Worm (Caenorhabditis elegans) whole organism, late embryonic: ENCODE results near the gene abhd-3.2.

ENCODE experiments used
- C38D4.7 ChIP-seq: fragments of 200-800 bp; sonication (Bioruptor generic); optimal IDR thresholded peaks from 2 replicates; lab custom pipeline; 2018; ENCODE audit warnings: mild to moderate bottlenecking, missing genetic modification characterization, moderate library complexity, missing compliant biosample characterization
- K02D7.2 ChIP-seq: sonication (generic microtip); optimal IDR thresholded peaks from 2 replicates; lab custom pipeline; 2017; ENCODE audit warnings: mild to moderate bottlenecking, missing genetic modification characterization, missing compliant biosample characterization
- K09A11.1 ChIP-seq: sonication (generic microtip); optimal IDR thresholded peaks from 2 replicates; lab custom pipeline; 2017; ENCODE audit warnings: antibody characterized with exemption, mild to moderate bottlenecking, missing genetic modification characterization, missing compliant biosample characterization; ENCODE audit not compliant: insufficient read depth
- Y22D7AL.16 ChIP-seq: sonication (generic microtip); optimal IDR thresholded peaks from 2 replicates; lab custom pipeline; 2016; ENCODE audit warnings: missing genetic modification characterization, missing compliant biosample characterization
- ama-1 ChIP-seq: fragments of 150-350 bp; optimal IDR thresholded peaks from 2 replicates; lab custom pipeline; 2014
- ceh-14 ChIP-seq: sonication (generic microtip); optimal IDR thresholded peaks from 2 replicates; lab custom pipeline; 2016; ENCODE audit warnings: missing genotype, missing genetic modification characterization, missing compliant biosample characterization
- ceh-19 ChIP-seq: fragments of 200-800 bp; sonication (Bioruptor generic); optimal IDR thresholded peaks from 2 replicates; lab custom pipeline; 2018; ENCODE audit warnings: mild to moderate bottlenecking, missing genetic modification characterization, missing compliant biosample characterization
- ceh-22 ChIP-seq: sonication (generic microtip); optimal IDR thresholded peaks from 2 replicates; lab custom pipeline; 2017; ENCODE audit warnings: missing biosample characterization, missing genetic modification characterization
- ceh-24 ChIP-seq: sonication (generic microtip); optimal IDR thresholded peaks from 2 replicates; lab custom pipeline; 2016; ENCODE audit warnings: mild to moderate bottlenecking, missing genetic modification characterization, missing compliant biosample characterization
- ceh-30 ChIP-seq: fragments of 150-350 bp; optimal IDR thresholded peaks from 2 replicates; lab custom pipeline; 2014; ENCODE audit warnings: missing biosample characterization, missing genetic modification characterization
- ceh-31 ChIP-seq: sonication (generic microtip); optimal IDR thresholded peaks from 2 replicates; lab custom pipeline; 2016; ENCODE audit warnings: missing genetic modification characterization, missing compliant biosample characterization
- ceh-34 ChIP-seq: sonication (generic microtip); optimal IDR thresholded peaks from 2 replicates; lab custom pipeline; 2016; ENCODE audit warnings: mild to moderate bottlenecking, missing genetic modification characterization, missing compliant biosample characterization
- ceh-48 ChIP-seq: sonication (generic microtip); optimal IDR thresholded peaks from 2 replicates; lab custom pipeline; 2016; ENCODE audit warnings: missing genetic modification characterization, inconsistent platforms, missing compliant biosample characterization
- ceh-6 ChIP-seq: fragments of 200-800 bp; sonication (Bioruptor generic); optimal IDR thresholded peaks from 2 replicates; lab custom pipeline; 2018; ENCODE audit warnings: mild to moderate bottlenecking, missing genetic modification characterization, missing compliant biosample characterization
- che-1 ChIP-seq: sonication (generic microtip); optimal IDR thresholded peaks from 2 replicates; lab custom pipeline; 2016; ENCODE audit warnings: mild to moderate bottlenecking, missing genetic modification characterization, missing compliant biosample characterization
- dmd-4 ChIP-seq: sonication (generic microtip); optimal IDR thresholded peaks from 2 replicates; lab custom pipeline; 2016; ENCODE audit warnings: borderline replicate concordance, missing genetic modification characterization, missing compliant biosample characterization
- elt-2 ChIP-seq: sonication (generic microtip); optimal IDR thresholded peaks from 2 replicates; lab custom pipeline; 2016; ENCODE audit warnings: missing genetic modification reagents, missing genetic modification characterization, missing compliant biosample characterization
- fkh-10 ChIP-seq: fragments of 150-350 bp; optimal IDR thresholded peaks from 2 replicates; lab custom pipeline; 2014; ENCODE audit warnings: missing biosample characterization, missing genetic modification reagents, missing genetic modification characterization
- gmeb-2 ChIP-seq: sonication (generic microtip); optimal IDR thresholded peaks from 2 replicates; lab custom pipeline; 2016; ENCODE audit warnings: missing genetic modification characterization, inconsistent platforms, missing compliant biosample characterization
- hlh-13 ChIP-seq: fragments of 200-800 bp; sonication (Bioruptor generic); optimal IDR thresholded peaks from 2 replicates; lab custom pipeline; 2018; ENCODE audit warnings: mild to moderate bottlenecking, missing genetic modification characterization, missing compliant biosample characterization
- hlh-30 ChIP-seq: sonication (generic microtip); optimal IDR thresholded peaks from 2 replicates; lab custom pipeline; 2017; ENCODE audit warnings: antibody characterized with exemption, missing genetic modification characterization, missing compliant biosample characterization; ENCODE audit not compliant: insufficient read depth
- hlh-6 ChIP-seq: sonication (generic microtip); optimal IDR thresholded peaks from 2 replicates; lab custom pipeline; 2016; ENCODE audit warnings: missing genotype, missing genetic modification characterization, missing compliant biosample characterization
- hlh-8 ChIP-seq: sonication (generic microtip); optimal IDR thresholded peaks from 2 replicates; lab custom pipeline; 2016; ENCODE audit warnings: missing genotype, missing genetic modification characterization, missing compliant biosample characterization
- lim-6 ChIP-seq: sonication (generic microtip); optimal IDR thresholded peaks from 2 replicates; lab custom pipeline; 2016; ENCODE audit warnings: missing genetic modification characterization, missing compliant biosample characterization
- mec-3 ChIP-seq: sonication (generic microtip); optimal IDR thresholded peaks from 2 replicates; lab custom pipeline; 2016; ENCODE audit warnings: borderline replicate concordance, missing genetic modification characterization, missing compliant biosample characterization
- nhr-11 ChIP-seq: fragments of 150-350 bp; optimal IDR thresholded peaks from 2 replicates; lab custom pipeline; 2014; ENCODE audit warnings: missing biosample characterization, missing genetic modification characterization
- nhr-232 ChIP-seq: sonication (generic microtip); optimal IDR thresholded peaks from 2 replicates; lab custom pipeline; 2016; ENCODE audit warnings: missing genetic modification characterization, missing compliant biosample characterization
- npax-4 ChIP-seq: sonication (generic microtip); optimal IDR thresholded peaks from 2 replicates; lab custom pipeline; 2016; ENCODE audit warnings: missing genetic modification characterization, missing compliant biosample characterization
- odd-2 ChIP-seq: sonication (generic microtip); optimal IDR thresholded peaks from 2 replicates; lab custom pipeline; 2017; ENCODE audit warnings: antibody characterized with exemption, mild to moderate bottlenecking, missing genetic modification characterization, missing compliant biosample characterization
- pat-9 ChIP-seq: fragments of 200-800 bp; sonication (Bioruptor generic); optimal IDR thresholded peaks from 2 replicates; lab custom pipeline; 2018; ENCODE audit warnings: mild to moderate bottlenecking, missing genetic modification characterization, moderate library complexity, missing compliant biosample characterization
- pax-1 ChIP-seq: fragments of 150-350 bp; optimal IDR thresholded peaks from 2 replicates; lab custom pipeline; 2014; ENCODE audit warnings: missing biosample characterization, missing genetic modification characterization
- pha-2 ChIP-seq: sonication (generic microtip); optimal IDR thresholded peaks from 2 replicates; lab custom pipeline; 2017; ENCODE audit warnings: mild to moderate bottlenecking, missing genetic modification characterization, missing compliant biosample characterization
- pha-4 ChIP-seq: fragments of 150-350 bp; optimal IDR thresholded peaks from 2 replicates; lab custom pipeline; 2018; ENCODE audit warnings: missing biosample characterization, missing genetic modification reagents, missing genetic modification characterization
- pros-1 ChIP-seq: fragments of 150-350 bp; optimal IDR thresholded peaks from 2 replicates; lab custom pipeline; 2014; ENCODE audit warnings: missing biosample characterization, missing genetic modification reagents, missing genetic modification characterization
- ref-2 ChIP-seq: sonication (generic microtip); optimal IDR thresholded peaks from 2 replicates; lab custom pipeline; 2016; ENCODE audit warnings: missing genetic modification characterization, missing compliant biosample characterization
- rnt-1 ChIP-seq: sonication (generic microtip); optimal IDR thresholded peaks from 2 replicates; lab custom pipeline; 2016; ENCODE audit warnings: missing genetic modification characterization, missing compliant biosample characterization
- sdc-2 ChIP-seq: sonication (generic microtip); optimal IDR thresholded peaks from 2 replicates; lab custom pipeline; 2016; ENCODE audit warnings: missing genotype, missing genetic modification characterization, missing compliant biosample characterization
- sox-2 ChIP-seq: fragments of 200-800 bp; sonication (Bioruptor generic); IDR thresholded peaks from 2 replicates; pipeline ENCODE4 v1.3.6; 2022; ENCODE audit warnings: missing genetic modification reagents, missing genetic modification characterization, missing compliant biosample characterization
- tbx-2 ChIP-seq: sonication (generic microtip); optimal IDR thresholded peaks from 2 replicates; lab custom pipeline; 2016; ENCODE audit warnings: missing genetic modification characterization, missing compliant biosample characterization
- tbx-7 ChIP-seq: sonication (generic microtip); optimal IDR thresholded peaks from 2 replicates; lab custom pipeline; 2016; ENCODE audit warnings: missing genotype, missing genetic modification characterization, missing compliant biosample characterization
- ttx-3 ChIP-seq: sonication (generic microtip); optimal IDR thresholded peaks from 2 replicates; lab custom pipeline; 2016; ENCODE audit warnings: missing genetic modification reagents, missing genetic modification characterization, missing compliant biosample characterization
- unc-3 ChIP-seq, 2 experiments: fragments of 200-800 bp in 1 of 2; sonication (Bioruptor generic) in 1 of 2; sonication (generic microtip) in 1 of 2; conservative IDR thresholded peaks in 1 of 2; optimal IDR thresholded peaks in 1 of 2; 2 replicates each; pipeline versions ENCODE4 v1.3.6 to Lab custom; 2016 to 2022; ENCODE audit warnings: missing compliant biosample characterization in 2 of 2, missing genetic modification characterization in 2 of 2, missing genetic modification reagents in 1 of 2
- unc-42 ChIP-seq: sonication (generic microtip); optimal IDR thresholded peaks from 2 replicates; lab custom pipeline; 2016; ENCODE audit warnings: missing genotype, missing genetic modification characterization, missing compliant biosample characterization
- unc-86 ChIP-seq: sonication (generic microtip); optimal IDR thresholded peaks from 2 replicates; lab custom pipeline; 2016; ENCODE audit warnings: missing genetic modification characterization, missing compliant biosample characterization
- zip-5 ChIP-seq: sonication (generic microtip); optimal IDR thresholded peaks from 2 replicates; lab custom pipeline; 2016; ENCODE audit warnings: missing genetic modification characterization, missing compliant biosample characterization

Gene abhd-3.2

ce11 chrX:963171-963570 is 14.6 kb downstream of the abhd-3.2 start, which contains the start of gene ncs-1:
Gene ncs-1, minus strand, starts transcription at chrX:963271.
- TF ChIP-seq K02D7.2 (tag; lab: Kevin White, UChicago) (no peak), pax-1 (no peak)

DNA sequence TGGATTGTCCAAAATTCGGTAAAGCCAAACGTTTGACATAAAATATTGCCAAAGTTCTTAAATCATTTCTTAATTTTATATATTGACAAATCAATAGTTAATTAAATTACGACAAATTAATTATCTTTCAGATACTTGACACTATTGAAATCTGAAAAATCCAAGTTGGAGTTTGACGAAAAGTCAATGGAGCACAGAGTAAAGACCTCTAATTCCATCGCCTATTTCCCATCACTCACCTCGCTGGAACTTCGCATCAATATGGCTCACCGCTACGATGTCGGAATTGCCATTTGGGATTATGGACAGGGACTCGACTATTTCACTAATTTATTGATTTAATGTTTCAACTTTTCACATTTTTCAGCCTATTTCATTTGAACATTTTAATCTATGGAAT is 17.7 kb downstream of the abhd-3.2 start:
- no peak for TF ChIP-seq mec-3 (tag; lab: Kevin White, UChicago)
- no peak for TF ChIP-seq rnt-1 (tag; lab: Kevin White, UChicago)
- TF ChIP-seq, all 69 proteins: peak for 0

- TF ChIP-seq rnt-1 (tag; lab: Kevin White, UChicago) (no peak), sdc-2 (no peak), nhr-11 (tag; lab: Kevin White, UChicago) (no peak), gmeb-2 (no peak), pax-1 (no peak), ceh-19 (GFP tag; lab: Kevin White, UChicago) (no peak), ceh-31 (no peak), hlh-8 (no peak), dmd-4 (tag; lab: Kevin White, UChicago) (no peak), unc-86 (tag; lab: Kevin White, UChicago) (no peak), npax-4 (tag; lab: Kevin White, UChicago) (no peak)
Observed at ce11 chrX:957581-957980, 20.2 kb downstream of the abhd-3.2 start, which contains the start of gene chil-10. Gene chil-10, plus strand, starts transcription at chrX:957881.

- TF ChIP-seq nhr-11 (tag; lab: Kevin White, UChicago): no peak
- TF ChIP-seq Y22D7AL.16 (tag; lab: Kevin White, UChicago): no peak
- TF ChIP-seq pha-2: no peak
- TF ChIP-seq ttx-3 (tag; lab: Kevin White, UChicago): no peak
- no peak for TF ChIP-seq lim-6 (tag; lab: Kevin White, UChicago)
- TF ChIP-seq ama-1 (lab: Kevin White, UChicago): no peak
- no peak for TF ChIP-seq pax-1
- no peak for TF ChIP-seq ceh-24 (tag; lab: Kevin White, UChicago)
- no peak for TF ChIP-seq dmd-4 (tag; lab: Kevin White, UChicago)
- no peak for TF ChIP-seq hlh-13 (GFP tag; lab: Kevin White, UChicago)
- TF ChIP-seq C38D4.7 (GFP tag; lab: Kevin White, UChicago): no peak
- no peak for TF ChIP-seq K02D7.2 (tag; lab: Kevin White, UChicago)
- peak; percentile 40 for TF ChIP-seq elt-2 (tag; lab: Kevin White, UChicago)
- TF ChIP-seq gmeb-2: no peak
- TF ChIP-seq unc-86 (tag; lab: Kevin White, UChicago): no peak
- TF ChIP-seq ceh-19 (GFP tag; lab: Kevin White, UChicago): no peak
- TF ChIP-seq hlh-30 (tag; lab: Kevin White, UChicago): no peak
- peak; percentile 68 for TF ChIP-seq unc-42 (tag; lab: Kevin White, UChicago)
- no peak for TF ChIP-seq ceh-22 (tag; lab: Kevin White, UChicago)
- TF ChIP-seq che-1: no peak
- TF ChIP-seq unc-3 (GFP tag; conservative IDR thresholded peaks at IDR 0.05; lab: Robert Waterston, UW): no peak
- no peak for TF ChIP-seq unc-3 (tag; optimal IDR thresholded peaks at IDR 0.05; lab: Kevin White, UChicago)
- TF ChIP-seq zip-5 (tag; lab: Kevin White, UChicago): no peak
- no peak for TF ChIP-seq pros-1 (tag; lab: Kevin White, UChicago)
- no peak for TF ChIP-seq rnt-1 (tag; lab: Kevin White, UChicago)
- no peak for TF ChIP-seq pat-9
- peak; percentile 10 for TF ChIP-seq ref-2 (tag; lab: Kevin White, UChicago)
- no peak for TF ChIP-seq nhr-232 (tag; lab: Kevin White, UChicago)
- TF ChIP-seq tbx-7: no peak
- TF ChIP-seq ceh-14 (tag; lab: Kevin White, UChicago): no peak
- TF ChIP-seq hlh-6 (tag; lab: Kevin White, UChicago): no peak
- TF ChIP-seq ceh-48 (tag; lab: Kevin White, UChicago): peak; percentile 41
- TF ChIP-seq ceh-6 (GFP tag; lab: Kevin White, UChicago): no peak
- no peak for TF ChIP-seq K09A11.1 (tag; lab: Kevin White, UChicago)
- no peak for TF ChIP-seq fkh-10 (GFP tag; lab: Kevin White, UChicago)
- no peak for TF ChIP-seq ceh-30 (tag; lab: Kevin White, UChicago)
- no peak for TF ChIP-seq sox-2 (GFP tag; lab: Robert Waterston, UW)
- peak; percentile 34 for TF ChIP-seq tbx-2 (tag; lab: Kevin White, UChicago)
- no peak for TF ChIP-seq ceh-34 (tag; lab: Kevin White, UChicago)
- no peak for TF ChIP-seq pha-4 (tag; lab: Kevin White, UChicago)
- TF ChIP-seq odd-2 (tag; lab: Kevin White, UChicago): no peak
Observed at ce11 chrX:954499-955061, 23.2 kb downstream of the abhd-3.2 start, which contains the start of gene apm-3. Gene apm-3, plus strand, starts transcription at chrX:954975.
